Worm (Caenorhabditis elegans): ENCODE measurements around the gene clec-202.

DNA sequence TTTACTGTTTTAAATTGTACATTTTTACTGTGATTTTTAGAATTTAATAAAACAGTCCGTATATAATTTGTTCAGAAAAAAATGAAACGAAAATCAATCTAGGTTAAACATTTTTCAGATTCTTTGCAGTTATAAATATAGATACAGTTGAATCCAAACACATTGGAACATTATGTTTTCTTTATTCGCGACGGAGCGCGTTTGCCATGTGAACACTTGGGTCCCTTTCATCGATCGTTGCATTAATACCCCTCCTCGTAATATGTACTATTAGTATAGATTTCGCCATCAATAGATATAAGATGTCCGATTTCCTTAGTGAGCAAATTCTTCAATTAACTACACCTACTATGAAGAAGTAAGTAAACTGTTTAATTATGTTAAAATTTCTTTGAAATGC, 26.2 kb upstream of the clec-202 start, which contains the start of gene C49C3.8:
- TF ChIP-seq unc-39 (tag; optimal IDR thresholded peaks at IDR 0.05) (no peak), sem-2 (GFP tag; optimal IDR thresholded peaks at IDR 0.05) (no peak), nhr-237 (tag; optimal IDR thresholded peaks at IDR 0.05) (no peak), sptf-1 (tag; optimal IDR thresholded peaks at IDR 0.05) (no peak), nhr-12 (tag; optimal IDR thresholded peaks at IDR 0.05) (no peak), snpc-4 (tag; optimal IDR thresholded peaks at IDR 0.05) (no peak), nhr-2 (tag; optimal IDR thresholded peaks at IDR 0.05) (no peak), elt-3 (tag; optimal IDR thresholded peaks at IDR 0.05) (no peak)

All from whole organism, mixed stage, embryonic.